Fruit fly (Drosophila melanogaster) whole organism, prepupa: ENCODE results near the gene CG7903.

Source experiments
- CG6854 ChIP-seq: fragments of 200-800 bp; sonication (Bioruptor generic); optimal IDR thresholded peaks from 2 replicates; lab custom pipeline; 2017; ENCODE audit warnings: missing biosample characterization, mild to moderate bottlenecking, missing genetic modification characterization
- CG7368 ChIP-seq: fragments of 200-800 bp; sonication (Bioruptor generic); optimal IDR thresholded peaks from 3 replicates; lab custom pipeline; 2016; ENCODE audit warnings: missing biosample characterization, missing genetic modification characterization
- Hr4 ChIP-seq: fragments of 200-800 bp; sonication (Bioruptor generic); optimal IDR thresholded peaks from 3 replicates; lab custom pipeline; 2016; ENCODE audit warnings: missing biosample characterization, missing genetic modification characterization
- OdsH ChIP-seq: fragments of 200-800 bp; sonication (Bioruptor generic); optimal IDR thresholded peaks from 3 replicates; lab custom pipeline; 2016; ENCODE audit warnings: missing biosample characterization, missing genetic modification characterization
- dsx ChIP-seq: fragments of 200-800 bp; optimal IDR thresholded peaks from 3 replicates; lab custom pipeline; 2019; ENCODE audit warnings: missing biosample characterization, mild to moderate bottlenecking, missing genetic modification characterization, moderate library complexity; ENCODE audit not compliant: poor library complexity, severe bottlenecking

DNA sequence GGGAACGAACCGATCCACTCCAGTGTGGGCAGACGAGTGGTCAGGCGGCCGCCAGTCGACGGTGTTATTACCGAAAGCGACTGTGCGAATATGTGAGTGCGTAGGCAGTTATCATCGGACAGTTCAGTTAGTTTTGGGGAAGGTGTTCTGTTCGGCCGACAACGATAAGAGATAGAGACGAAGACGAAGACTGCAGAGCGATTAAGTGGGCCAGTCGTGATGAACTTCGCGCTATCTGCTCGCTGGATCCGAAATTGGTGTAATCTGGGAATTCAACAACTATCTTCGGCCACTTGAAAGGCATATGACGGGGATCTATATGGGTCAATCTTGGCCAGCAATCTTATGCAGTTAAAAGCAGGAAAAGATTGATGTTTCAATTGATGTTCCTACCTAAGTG is 14.1 kb upstream of the CG7903 start, which contains the start of gene CG7912:
- no peak for TF ChIP-seq OdsH
- no peak for TF ChIP-seq Hr4
- no peak for TF ChIP-seq dsx (GFP tag; lab: Kevin White, UChicago)
- no peak for TF ChIP-seq CG6854 (GFP tag; lab: Kevin White, UChicago)
- TF ChIP-seq CG7368 (GFP tag; lab: Kevin White, UChicago) = no peak
